Worm (Caenorhabditis elegans): ENCODE data around the gene C55A1.7.

ce11 chrV:15644575-15644974 is 2.9 kb downstream of the C55A1.7 start, which contains the start of gene str-23:
- TF ChIP-seq pha-4 (tag; optimal IDR thresholded peaks at IDR 0.05) (no peak), aptf-2 (GFP tag; conservative IDR thresholded peaks at IDR 0.05) (no peak), mel-28 (tag; optimal IDR thresholded peaks at IDR 0.05; ENCODE audit: borderline replicate concordance) (no peak)

All from whole organism, young adult.